Worm (Caenorhabditis elegans) whole organism, young adult: Measurements from ENCODE around the gene B0252.11.
A peak's percentile ranks its signal among the peaks of the same experiment; 100 is the strongest.

ENCODE experiments used
- F37B4.10 ChIP-seq: fragments of 200-800 bp; sonication (Bioruptor generic); IDR thresholded peaks from 2 replicates; pipeline ENCODE4 v1.3.6; 2022; ENCODE audit warnings: missing genetic modification characterization, missing compliant biosample characterization
- T07F8.4 ChIP-seq: sonication (generic microtip); optimal IDR thresholded peaks from 2 replicates; lab custom pipeline; 2016; ENCODE audit warnings: mild to moderate bottlenecking, missing genetic modification characterization, moderate library complexity, missing compliant biosample characterization
- Y53F4B.3 ChIP-seq: fragments of 200-800 bp; sonication (Bioruptor generic); IDR thresholded peaks from 2 replicates; pipeline ENCODE4 v1.3.6; 2022; ENCODE audit warnings: missing genetic modification reagents, missing genetic modification characterization, missing compliant biosample characterization
- Y56A3A.18 ChIP-seq: fragments of 200-800 bp; sonication (Bioruptor generic); IDR thresholded peaks from 2 replicates; pipeline ENCODE4 v1.3.6; 2022; ENCODE audit warnings: missing genetic modification reagents, missing genetic modification characterization, missing compliant biosample characterization
- ZK185.1 ChIP-seq: sonication (generic microtip); optimal IDR thresholded peaks from 2 replicates; lab custom pipeline; 2016; ENCODE audit warnings: mild to moderate bottlenecking, missing genetic modification characterization, missing compliant biosample characterization; ENCODE audit not compliant: poor library complexity, severe bottlenecking
- atf-7 ChIP-seq: sonication (generic microtip); optimal IDR thresholded peaks from 2 replicates; lab custom pipeline; 2017; ENCODE audit warnings: mild to moderate bottlenecking, missing genetic modification characterization, missing compliant biosample characterization
- attf-5 ChIP-seq: fragments of 200-800 bp; sonication (Bioruptor generic); optimal IDR thresholded peaks from 2 replicates; lab custom pipeline; 2018; ENCODE audit warnings: mild to moderate bottlenecking, missing genetic modification characterization, missing compliant biosample characterization
- cebp-1 ChIP-seq, 2 experiments: fragments of 200-800 bp in 1 of 2; sonication (Bioruptor generic) in 1 of 2; sonication (generic microtip) in 1 of 2; IDR thresholded peaks in 1 of 2; optimal IDR thresholded peaks in 1 of 2; 2 replicates each; pipeline versions ENCODE4 v1.3.6 to Lab custom; 2017 to 2022; ENCODE audit warnings: missing compliant biosample characterization in 2 of 2, missing genetic modification characterization in 2 of 2, mild to moderate bottlenecking in 1 of 2, missing genetic modification reagents in 1 of 2, moderate library complexity in 1 of 2
- ceh-27 ChIP-seq: fragments of 200-800 bp; sonication (Bioruptor generic); optimal IDR thresholded peaks from 2 replicates; lab custom pipeline; 2018; ENCODE audit warnings: mild to moderate bottlenecking, missing genetic modification characterization, moderate library complexity, missing compliant biosample characterization
- dox-1 ChIP-seq: fragments of 200-800 bp; sonication (Bioruptor generic); IDR thresholded peaks from 2 replicates; pipeline ENCODE4 v1.3.6; 2022; ENCODE audit warnings: missing genetic modification reagents, missing genetic modification characterization, missing compliant biosample characterization
- dpff-1 ChIP-seq: sonication (generic microtip); optimal IDR thresholded peaks from 2 replicates; lab custom pipeline; 2017; ENCODE audit warnings: mild to moderate bottlenecking, missing genetic modification characterization, missing compliant biosample characterization
- egrh-3 ChIP-seq: fragments of 200-800 bp; sonication (Bioruptor generic); IDR thresholded peaks from 2 replicates; pipeline ENCODE4 v1.3.6; 2022; ENCODE audit warnings: missing genetic modification reagents, missing genetic modification characterization, missing compliant biosample characterization
- ets-4 ChIP-seq: fragments of 200-800 bp; sonication (Bioruptor generic); optimal IDR thresholded peaks from 2 replicates; lab custom pipeline; 2018; ENCODE audit warnings: mild to moderate bottlenecking, missing genetic modification characterization, missing compliant biosample characterization
- gei-17 ChIP-seq: fragments of 200-800 bp; sonication (Bioruptor generic); optimal IDR thresholded peaks from 2 replicates; lab custom pipeline; 2018; ENCODE audit warnings: mild to moderate bottlenecking, missing genetic modification characterization, missing compliant biosample characterization
- hmg-1.2 ChIP-seq: fragments of 200-800 bp; sonication (Bioruptor generic); IDR thresholded peaks from 2 replicates; pipeline ENCODE4 v1.3.6; 2022; ENCODE audit warnings: missing genetic modification reagents, missing genetic modification characterization, missing compliant biosample characterization
- hsf-1 ChIP-seq: fragments of 200-800 bp; sonication (Bioruptor generic); IDR thresholded peaks from 2 replicates; pipeline ENCODE4 v1.3.6; 2022; ENCODE audit warnings: missing genetic modification reagents, missing genetic modification characterization, missing compliant biosample characterization
- let-607 ChIP-seq, 2 experiments: fragments of 200-800 bp in 1 of 2; sonication (Bioruptor generic) in 1 of 2; sonication (generic microtip) in 1 of 2; optimal IDR thresholded peaks; 2 replicates each; lab custom pipeline; 2016 to 2018; ENCODE audit warnings: mild to moderate bottlenecking in 2 of 2, missing compliant biosample characterization in 2 of 2, missing genetic modification characterization in 2 of 2, moderate library complexity in 2 of 2, missing genotype in 1 of 2
- lin-35 ChIP-seq, 3 experiments: fragments of 150-350 bp in 2 of 3; sonication (generic microtip) in 1 of 3; optimal IDR thresholded peaks; 2 replicates each; lab custom pipeline; 2014 to 2018; ENCODE audit warnings: missing biosample characterization in 3 of 3, missing genetic modification characterization in 3 of 3, missing genetic modification reagents in 3 of 3
- lin-40 ChIP-seq: sonication (generic microtip); optimal IDR thresholded peaks from 2 replicates; lab custom pipeline; 2016; ENCODE audit warnings: missing genetic modification characterization, mild to moderate bottlenecking, missing compliant biosample characterization, missing genotype, missing genetic modification reagents
- lin-54 ChIP-seq: fragments of 200-800 bp; sonication (Bioruptor generic); optimal IDR thresholded peaks from 2 replicates; lab custom pipeline; 2018; ENCODE audit warnings: mild to moderate bottlenecking, missing genetic modification characterization, missing compliant biosample characterization
- lir-1 ChIP-seq: fragments of 200-800 bp; sonication (Bioruptor generic); conservative IDR thresholded peaks from 2 replicates; pipeline ENCODE4 v1.3.6; 2022; ENCODE audit warnings: missing genetic modification reagents, missing genetic modification characterization, missing compliant biosample characterization
- madf-10 ChIP-seq: sonication (generic microtip); optimal IDR thresholded peaks from 2 replicates; lab custom pipeline; 2016; ENCODE audit warnings: mild to moderate bottlenecking, missing genetic modification characterization, missing compliant biosample characterization
- madf-8 ChIP-seq: fragments of 200-800 bp; sonication (Bioruptor generic); conservative IDR thresholded peaks from 2 replicates; pipeline ENCODE4 v1.3.6; 2022; ENCODE audit warnings: missing genetic modification reagents, missing genetic modification characterization, missing compliant biosample characterization
- mcd-1 ChIP-seq: fragments of 200-800 bp; sonication (Bioruptor generic); IDR thresholded peaks from 2 replicates; pipeline ENCODE4 v1.3.6; 2022; ENCODE audit warnings: missing genetic modification reagents, missing genetic modification characterization, missing compliant biosample characterization
- mxl-1 ChIP-seq: sonication (generic microtip); optimal IDR thresholded peaks from 2 replicates; lab custom pipeline; 2016; ENCODE audit warnings: missing genetic modification characterization, missing compliant biosample characterization
- nfyb-1 ChIP-seq: fragments of 200-800 bp; sonication (Bioruptor generic); IDR thresholded peaks from 2 replicates; pipeline ENCODE4 v1.3.6; 2022; ENCODE audit warnings: missing genetic modification reagents, missing genetic modification characterization, missing compliant biosample characterization
- nhr-80 ChIP-seq: sonication (generic microtip); optimal IDR thresholded peaks from 2 replicates; lab custom pipeline; 2016; ENCODE audit warnings: missing genetic modification characterization, missing compliant biosample characterization
- nhr-90 ChIP-seq: sonication (generic microtip); optimal IDR thresholded peaks from 2 replicates; lab custom pipeline; 2016; ENCODE audit warnings: missing genotype, mild to moderate bottlenecking, missing genetic modification characterization, missing compliant biosample characterization
- pbrm-1 ChIP-seq: fragments of 200-800 bp; sonication (Bioruptor generic); IDR thresholded peaks from 2 replicates; pipeline ENCODE4 v1.3.6; 2022; ENCODE audit warnings: missing genetic modification reagents, missing genetic modification characterization, missing compliant biosample characterization
- pha-4 ChIP-seq: fragments of 150-350 bp; sonication (generic microtip); optimal IDR thresholded peaks from 2 replicates; lab custom pipeline; 2014; ENCODE audit warnings: missing biosample characterization, missing genetic modification reagents, missing genetic modification characterization
- rcor-1 ChIP-seq: fragments of 200-800 bp; sonication (Bioruptor generic); IDR thresholded peaks from 2 replicates; pipeline ENCODE4 v1.3.6; 2022; ENCODE audit warnings: missing genetic modification reagents, missing genetic modification characterization, missing compliant biosample characterization
- rec-8 ChIP-seq, 2 experiments: sonication (generic microtip); optimal IDR thresholded peaks; 2 replicates each; lab custom pipeline; 2016; ENCODE audit warnings: mild to moderate bottlenecking in 2 of 2, missing genetic modification characterization in 2 of 2, missing genetic modification reagents in 2 of 2, missing genotype in 2 of 2, missing biosample characterization in 1 of 2, missing compliant biosample characterization in 1 of 2, moderate library complexity in 1 of 2
- snpc-4 ChIP-seq, 5 experiments: fragments of 150-350 bp in 1 of 5; sonication (generic microtip) in 4 of 5; optimal IDR thresholded peaks; 2 replicates each; lab custom pipeline; 2014 to 2018; ENCODE audit warnings: missing genetic modification characterization in 5 of 5, missing biosample characterization in 3 of 5, antibody characterized with exemption in 2 of 5, mild to moderate bottlenecking in 2 of 5, missing compliant biosample characterization in 2 of 5, missing genotype in 2 of 5, moderate library complexity in 2 of 5, missing genetic modification reagents in 1 of 5
- tbp1 ChIP-seq: fragments of 200-800 bp; sonication (Bioruptor generic); optimal IDR thresholded peaks from 2 replicates; lab custom pipeline; 2018; ENCODE audit warnings: mild to moderate bottlenecking, missing genetic modification characterization, missing compliant biosample characterization
- unc-130 ChIP-seq: sonication (generic microtip); optimal IDR thresholded peaks from 2 replicates; lab custom pipeline; 2016; ENCODE audit warnings: missing genetic modification reagents, missing genetic modification characterization, missing compliant biosample characterization
- unc-62 ChIP-seq: fragments of 150-350 bp; optimal IDR thresholded peaks from 2 replicates; lab custom pipeline; 2014; ENCODE audit warnings: missing biosample characterization, missing genetic modification reagents, missing genetic modification characterization
- xnd-1 ChIP-seq: sonication (generic microtip); optimal IDR thresholded peaks from 2 replicates; lab custom pipeline; 2016; ENCODE audit warnings: missing genotype, missing genetic modification reagents, missing genetic modification characterization, missing compliant biosample characterization
- ztf-18 ChIP-seq: sonication (generic microtip); optimal IDR thresholded peaks from 2 replicates; lab custom pipeline; 2016; ENCODE audit warnings: missing genotype, mild to moderate bottlenecking, missing genetic modification characterization, missing compliant biosample characterization
- ztf-22 ChIP-seq: fragments of 200-800 bp; sonication (Bioruptor generic); optimal IDR thresholded peaks from 2 replicates; lab custom pipeline; 2018; ENCODE audit warnings: mild to moderate bottlenecking, missing genetic modification characterization, moderate library complexity, missing compliant biosample characterization

The B0252.11 gene

ce11 chrII:6928416-6928815, 10.8 kb upstream of the B0252.11 start, which contains the start of gene flcn-1:
flcn-1 (plus strand) TSS chrII:6928763.
- TF ChIP-seq hmg-1.2 (GFP tag; lab: Robert Waterston, UW) (peak; percentile 62; the same call in 1 of the 2 replicates), lin-35 (GFP tag; optimal IDR thresholded peaks at IDR 0.05; lab: Kevin White, UChicago) (peak in 1 of 3 experiments; percentile 44), unc-62 (GFP tag; lab: Kevin White, UChicago) (no peak), unc-130 (GFP tag; lab: Kevin White, UChicago) (no peak), nhr-80 (peak; percentile 2), attf-5 (peak; percentile 22), ceh-27 (peak; percentile 17), nfyb-1 (GFP tag; lab: Robert Waterston, UW) (peak; percentile 25; the same call in 1 of the 2 replicates), cebp-1 (GFP tag; IDR thresholded peaks at IDR 0.05; lab: Robert Waterston, UW) (no peak), cebp-1 (tag; optimal IDR thresholded peaks at IDR 0.05; lab: Kevin White, UChicago) (peak; percentile 38)

- TF ChIP-seq dpff-1 (tag; lab: Kevin White, UChicago) (no peak), nhr-80 (peak; percentile 43)
These were observed 10.0 kb upstream of the B0252.11 start, which contains the start of gene F22D3.4 for ce11 chrII:6927603-6928002. F22D3.4 (minus strand) TSS chrII:6927603.

- TF ChIP-seq xnd-1 (tag; lab: Kevin White, UChicago), result no peak
- no peak for TF ChIP-seq rec-8 (tag; optimal IDR thresholded peaks at IDR 0.05; lab: Kevin White, UChicago)
- TF ChIP-seq atf-7 (tag; lab: Kevin White, UChicago), result peak; percentile 37
- TF ChIP-seq F37B4.10 (GFP tag; lab: Robert Waterston, UW), result 0 out of 2 replicates have a peak, but pooled peaks have one; percentile 8
- TF ChIP-seq, all 124 proteins: peak for 2
These were observed 9.4 kb upstream of the B0252.11 start for ce11 chrII:6927034-6927433.

DNA sequence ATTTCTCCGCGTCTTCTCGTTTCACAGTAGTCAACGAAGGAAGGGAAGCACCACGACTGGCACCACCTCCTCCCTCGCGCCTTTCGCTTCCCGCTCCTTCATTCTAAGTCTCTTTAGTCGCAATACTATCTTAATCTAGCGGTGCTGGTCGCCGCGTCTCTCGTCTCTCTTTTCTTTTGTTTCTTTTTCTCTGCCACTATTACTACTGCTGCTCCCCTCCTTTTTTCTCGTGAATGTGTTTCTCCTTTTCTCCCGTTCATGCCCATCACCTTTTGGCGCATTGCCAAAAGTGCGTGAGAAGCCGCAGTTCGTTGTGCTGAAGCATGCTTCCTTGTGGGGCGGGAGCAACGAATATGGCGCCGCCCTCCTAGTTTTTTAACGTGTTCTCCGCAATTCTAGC, 8.9 kb upstream of the B0252.11 start:
- TF ChIP-seq gei-17 (GFP tag; lab: Kevin White, UChicago), result peak; percentile 8
- TF ChIP-seq madf-8 (GFP tag; lab: Robert Waterston, UW), result no peak
- TF ChIP-seq madf-10 (tag; lab: Kevin White, UChicago), result peak; percentile 63
- peak; percentile 47 for TF ChIP-seq atf-7 (tag; lab: Kevin White, UChicago)
- peak; percentile 46; the same call in 1 of the 2 replicates for TF ChIP-seq nfyb-1 (GFP tag; lab: Robert Waterston, UW)
- TF ChIP-seq ceh-27, result peak; percentile 45
- TF ChIP-seq snpc-4 (GFP tag; optimal IDR thresholded peaks at IDR 0.05; lab: Kevin White, UChicago), result no peak
- TF ChIP-seq snpc-4 (tag; optimal IDR thresholded peaks at IDR 0.05; lab: Kevin White, UChicago), result peak in 3 of 4 experiments; percentile 11 to 54 (median 23)
- TF ChIP-seq nhr-90 (tag; lab: Kevin White, UChicago), result peak; percentile 29
- TF ChIP-seq T07F8.4 (tag; lab: Kevin White, UChicago), result no peak
- peak; percentile 52 for TF ChIP-seq mcd-1 (GFP tag; lab: Robert Waterston, UW)
- no peak for TF ChIP-seq cebp-1 (GFP tag; IDR thresholded peaks at IDR 0.05; lab: Robert Waterston, UW)
- peak; percentile 76 for TF ChIP-seq cebp-1 (tag; optimal IDR thresholded peaks at IDR 0.05; lab: Kevin White, UChicago)
- TF ChIP-seq ztf-22 (GFP tag; lab: Kevin White, UChicago), result peak; percentile 32
- TF ChIP-seq lin-54 (GFP tag; lab: Kevin White, UChicago), result peak; percentile 41
- TF ChIP-seq ztf-18 (tag; lab: Kevin White, UChicago), result peak; percentile 21
- peak; percentile 73 for TF ChIP-seq attf-5
- TF ChIP-seq pbrm-1 (GFP tag; lab: Robert Waterston, UW), result peak; percentile 39; the same call in 1 of the 2 replicates
- 0 out of 2 replicates have a peak, but pooled peaks have one; percentile 30 for TF ChIP-seq rcor-1 (GFP tag; lab: Robert Waterston, UW)
- TF ChIP-seq egrh-3 (GFP tag; lab: Robert Waterston, UW), result peak; percentile 76
- peak; percentile 21 for TF ChIP-seq pha-4 (tag; lab: Kevin White, UChicago)
- peak; percentile 39 for TF ChIP-seq ets-4 (GFP tag; lab: Kevin White, UChicago)
- TF ChIP-seq mxl-1 (tag; lab: Kevin White, UChicago), result no peak
- TF ChIP-seq ZK185.1 (tag; lab: Kevin White, UChicago), result peak; percentile 8
- TF ChIP-seq let-607 (tag; optimal IDR thresholded peaks at IDR 0.05; lab: Kevin White, UChicago), result peak in 1 of 2 experiments; percentile 32
- no peak for TF ChIP-seq hsf-1 (GFP tag; lab: Robert Waterston, UW)
- TF ChIP-seq lir-1 (GFP tag; lab: Robert Waterston, UW), result 0 out of 2 replicates have a peak, but pooled peaks have one; percentile 40
- no peak for TF ChIP-seq Y56A3A.18 (GFP tag; lab: Robert Waterston, UW)
- no peak for TF ChIP-seq Y53F4B.3 (GFP tag; lab: Robert Waterston, UW)
- peak; percentile 68; the same call in 1 of the 2 replicates for TF ChIP-seq dox-1 (GFP tag; lab: Robert Waterston, UW)
- peak; percentile 74 for TF ChIP-seq lin-40 (tag; lab: Kevin White, UChicago)
- peak; percentile 95 for TF ChIP-seq nhr-80
- TF ChIP-seq tbp1 (GFP tag; lab: Kevin White, UChicago), result no peak
